Fruit fly (Drosophila melanogaster) whole organism, prepupa: ENCODE measurements around the gene CG2839.

Experiments used
- Blimp-1 ChIP-seq: fragments of 200-800 bp; sonication (Bioruptor generic); optimal IDR thresholded peaks from 3 replicates; lab custom pipeline; 2017; ENCODE audit warnings: missing biosample characterization, missing genetic modification characterization, mild to moderate bottlenecking, moderate library complexity, missing genetic modification reagents
- CG10631 ChIP-seq: fragments of 200-800 bp; sonication (Bioruptor generic); optimal IDR thresholded peaks from 2 replicates; lab custom pipeline; 2016; ENCODE audit warnings: missing biosample characterization, missing genetic modification characterization
- CG11294 ChIP-seq: fragments of 200-800 bp; sonication (Bioruptor generic); IDR thresholded peaks from 2 replicates; pipeline ENCODE4 v1.3.6; 2022; ENCODE audit warnings: missing biosample characterization, missing genetic modification characterization
- CG11762 ChIP-seq: fragments of 200-800 bp; sonication (Bioruptor generic); optimal IDR thresholded peaks from 3 replicates; lab custom pipeline; 2016; ENCODE audit warnings: missing biosample characterization, missing genetic modification characterization; ENCODE audit not compliant: insufficient read depth
- CG11902 ChIP-seq: fragments of 200-800 bp; sonication (Bioruptor generic); optimal IDR thresholded peaks from 3 replicates; lab custom pipeline; 2016; ENCODE audit warnings: missing biosample characterization, missing genetic modification characterization
- CG15336 ChIP-seq: fragments of 200-800 bp; sonication (Bioruptor generic); IDR thresholded peaks from 2 replicates; pipeline ENCODE4 v1.3.6; 2022; ENCODE audit warnings: missing biosample characterization, missing genetic modification characterization
- CG31627 ChIP-seq: fragments of 200-800 bp; sonication (Bioruptor generic); optimal IDR thresholded peaks from 3 replicates; lab custom pipeline; 2016; ENCODE audit warnings: missing biosample characterization, missing genetic modification characterization
- CG32006 ChIP-seq: fragments of 200-800 bp; sonication (Bioruptor generic); optimal IDR thresholded peaks from 3 replicates; lab custom pipeline; 2017; ENCODE audit warnings: missing biosample characterization, mild to moderate bottlenecking, missing genetic modification characterization
- CG34406 ChIP-seq: fragments of 200-800 bp; sonication (Bioruptor generic); optimal IDR thresholded peaks from 3 replicates; lab custom pipeline; 2016; ENCODE audit warnings: missing biosample characterization, missing genetic modification characterization
- CG3919 ChIP-seq: fragments of 200-800 bp; sonication (Bioruptor generic); optimal IDR thresholded peaks from 3 replicates; lab custom pipeline; 2016; ENCODE audit warnings: missing biosample characterization, missing genetic modification characterization
- CG4318 ChIP-seq: fragments of 200-800 bp; sonication (Bioruptor generic); optimal IDR thresholded peaks from 3 replicates; lab custom pipeline; 2017; ENCODE audit warnings: missing biosample characterization, mild to moderate bottlenecking, missing genetic modification characterization
- CG6276 ChIP-seq: fragments of 200-800 bp; sonication (Bioruptor generic); optimal IDR thresholded peaks from 2 replicates; lab custom pipeline; 2017; ENCODE audit warnings: missing biosample characterization, mild to moderate bottlenecking, missing genetic modification characterization
- CG6792 ChIP-seq: fragments of 200-800 bp; sonication (Bioruptor generic); optimal IDR thresholded peaks from 3 replicates; lab custom pipeline; 2016; ENCODE audit warnings: missing biosample characterization, missing genetic modification characterization
- CG6808 ChIP-seq: fragments of 200-800 bp; sonication (Bioruptor generic); optimal IDR thresholded peaks from 3 replicates; lab custom pipeline; 2017; ENCODE audit warnings: missing biosample characterization, missing genetic modification characterization, mild to moderate bottlenecking, moderate library complexity, missing genetic modification reagents
- CG7368 ChIP-seq: fragments of 200-800 bp; sonication (Bioruptor generic); optimal IDR thresholded peaks from 3 replicates; lab custom pipeline; 2016; ENCODE audit warnings: missing biosample characterization, missing genetic modification characterization
- CG8119 ChIP-seq: fragments of 200-800 bp; sonication (Bioruptor generic); IDR thresholded peaks from 3 replicates; pipeline ENCODE4 v1.3.6; 2022; ENCODE audit warnings: missing biosample characterization, missing genetic modification characterization
- CG8319 ChIP-seq: fragments of 200-800 bp; sonication (Bioruptor generic); optimal IDR thresholded peaks from 3 replicates; lab custom pipeline; 2016; ENCODE audit warnings: missing biosample characterization, missing genetic modification characterization
- CG8632 ChIP-seq: fragments of 200-800 bp; sonication (Bioruptor generic); optimal IDR thresholded peaks from 3 replicates; lab custom pipeline; 2016; ENCODE audit warnings: missing biosample characterization, missing genetic modification characterization
- CG9139 ChIP-seq: fragments of 200-800 bp; sonication (Bioruptor generic); optimal IDR thresholded peaks from 3 replicates; lab custom pipeline; 2017; ENCODE audit warnings: missing biosample characterization, mild to moderate bottlenecking, missing genetic modification characterization
- Eip75B ChIP-seq: fragments of 200-800 bp; sonication (Bioruptor generic); optimal IDR thresholded peaks from 3 replicates; lab custom pipeline; 2016; ENCODE audit warnings: missing biosample characterization, missing genetic modification characterization
- Eip93F ChIP-seq: fragments of 200-800 bp; sonication (Bioruptor generic); optimal IDR thresholded peaks from 2 replicates; lab custom pipeline; 2016; ENCODE audit warnings: missing biosample characterization, mild to moderate bottlenecking, missing genetic modification characterization
- Ets21C ChIP-seq: fragments of 200-800 bp; sonication (Bioruptor generic); optimal IDR thresholded peaks from 3 replicates; lab custom pipeline; 2016; ENCODE audit warnings: missing biosample characterization, missing genetic modification characterization
- Ets96B ChIP-seq: fragments of 200-800 bp; optimal IDR thresholded peaks from 2 replicates; lab custom pipeline; 2019; ENCODE audit warnings: missing biosample characterization, mild to moderate bottlenecking, missing genetic modification characterization, moderate library complexity
- Gug ChIP-seq: fragments of 200-800 bp; sonication (Bioruptor generic); IDR thresholded peaks from 2 replicates; pipeline ENCODE4 v1.3.6; 2022; ENCODE audit warnings: missing biosample characterization, missing genetic modification characterization
- Hr38 ChIP-seq: sonication (Bioruptor generic); optimal IDR thresholded peaks from 2 replicates; lab custom pipeline; 2016; ENCODE audit warnings: missing biosample characterization, missing genetic modification characterization
- Hr39 ChIP-seq: fragments of 200-800 bp; sonication (Bioruptor generic); optimal IDR thresholded peaks from 2 replicates; lab custom pipeline; 2016; ENCODE audit warnings: missing biosample characterization, missing genetic modification characterization
- Lpt ChIP-seq: fragments of 200-800 bp; sonication (Bioruptor generic); optimal IDR thresholded peaks from 3 replicates; lab custom pipeline; 2016; ENCODE audit warnings: missing biosample characterization, missing genetic modification characterization
- Met ChIP-seq: fragments of 200-800 bp; sonication (Bioruptor generic); optimal IDR thresholded peaks from 3 replicates; lab custom pipeline; 2016; ENCODE audit warnings: missing biosample characterization, missing genetic modification characterization
- OdsH ChIP-seq: fragments of 200-800 bp; sonication (Bioruptor generic); optimal IDR thresholded peaks from 3 replicates; lab custom pipeline; 2016; ENCODE audit warnings: missing biosample characterization, missing genetic modification characterization
- Smox ChIP-seq: fragments of 200-800 bp; sonication (Bioruptor generic); optimal IDR thresholded peaks from 3 replicates; lab custom pipeline; 2016; ENCODE audit warnings: missing biosample characterization, missing genetic modification characterization
- Sox102F ChIP-seq: fragments of 200-800 bp; sonication (Bioruptor generic); optimal IDR thresholded peaks from 2 replicates; lab custom pipeline; 2016; ENCODE audit warnings: missing biosample characterization, mild to moderate bottlenecking, missing genetic modification characterization
- Sox14 ChIP-seq: fragments of 200-800 bp; sonication (Bioruptor generic); optimal IDR thresholded peaks from 3 replicates; lab custom pipeline; 2016; ENCODE audit warnings: missing biosample characterization, missing genetic modification characterization
- Sox15 ChIP-seq: fragments of 200-800 bp; sonication (Bioruptor generic); optimal IDR thresholded peaks from 3 replicates; lab custom pipeline; 2016; ENCODE audit warnings: missing biosample characterization, missing genetic modification characterization
- acj6 ChIP-seq: fragments of 200-800 bp; sonication (Bioruptor generic); optimal IDR thresholded peaks from 3 replicates; lab custom pipeline; 2016; ENCODE audit warnings: missing biosample characterization, missing genetic modification characterization
- cyc ChIP-seq: fragments of 200-800 bp; sonication (Bioruptor generic); optimal IDR thresholded peaks from 3 replicates; lab custom pipeline; 2016; ENCODE audit warnings: missing biosample characterization, missing genetic modification characterization
- dac ChIP-seq: fragments of 200-800 bp; sonication (Bioruptor generic); optimal IDR thresholded peaks from 2 replicates; lab custom pipeline; 2017; ENCODE audit warnings: missing biosample characterization, mild to moderate bottlenecking, missing genetic modification characterization
- dsx ChIP-seq: fragments of 200-800 bp; optimal IDR thresholded peaks from 3 replicates; lab custom pipeline; 2019; ENCODE audit warnings: missing biosample characterization, mild to moderate bottlenecking, missing genetic modification characterization, moderate library complexity; ENCODE audit not compliant: poor library complexity, severe bottlenecking
- eg ChIP-seq: fragments of 200-800 bp; sonication (Bioruptor generic); IDR thresholded peaks from 3 replicates; pipeline ENCODE4 v1.3.6; 2022; ENCODE audit warnings: missing biosample characterization, missing genetic modification characterization
- esn ChIP-seq: fragments of 200-800 bp; sonication (Bioruptor generic); optimal IDR thresholded peaks from 2 replicates; lab custom pipeline; 2016; ENCODE audit warnings: missing biosample characterization, mild to moderate bottlenecking, missing genetic modification characterization, moderate library complexity
- fd59A ChIP-seq: fragments of 200-800 bp; sonication (Bioruptor generic); optimal IDR thresholded peaks from 2 replicates; lab custom pipeline; 2017; ENCODE audit warnings: missing biosample characterization, mild to moderate bottlenecking, missing genetic modification characterization, missing genetic modification reagents
- fd85E ChIP-seq: fragments of 200-800 bp; sonication (Bioruptor generic); optimal IDR thresholded peaks from 3 replicates; lab custom pipeline; 2016; ENCODE audit warnings: missing biosample characterization, missing genetic modification characterization
- fkh ChIP-seq: fragments of 200-800 bp; sonication (Bioruptor generic); optimal IDR thresholded peaks from 3 replicates; lab custom pipeline; 2017; ENCODE audit warnings: missing biosample characterization, mild to moderate bottlenecking, missing genetic modification characterization, moderate library complexity
- net ChIP-seq: fragments of 200-800 bp; sonication (Bioruptor generic); optimal IDR thresholded peaks from 3 replicates; lab custom pipeline; 2016; ENCODE audit warnings: missing biosample characterization, missing genetic modification characterization
- pdm3 ChIP-seq: fragments of 200-800 bp; sonication (Bioruptor generic); optimal IDR thresholded peaks from 3 replicates; lab custom pipeline; 2016; ENCODE audit warnings: missing biosample characterization, missing genetic modification characterization
- salr ChIP-seq, 2 experiments: fragments of 200-800 bp; sonication (Bioruptor generic); optimal IDR thresholded peaks; 3 replicates each; lab custom pipeline; 2016 to 2018; ENCODE audit warnings: missing biosample characterization in 2 of 2, missing genetic modification characterization in 2 of 2, mild to moderate bottlenecking in 1 of 2
- spab ChIP-seq: fragments of 200-800 bp; sonication (Bioruptor generic); optimal IDR thresholded peaks from 2 replicates; lab custom pipeline; 2017; ENCODE audit warnings: missing biosample characterization, mild to moderate bottlenecking, missing genetic modification characterization, missing genetic modification reagents
- ss ChIP-seq, 2 experiments: fragments of 200-800 bp; sonication (Bioruptor generic); optimal IDR thresholded peaks; 2 replicates in 1 of 2; 3 replicates in 1 of 2; lab custom pipeline; 2017 to 2018; ENCODE audit warnings: mild to moderate bottlenecking in 2 of 2, missing biosample characterization in 2 of 2, missing genetic modification characterization in 2 of 2, moderate library complexity in 1 of 2
- svp ChIP-seq: fragments of 200-800 bp; sonication (Bioruptor generic); peaks from one replicate; lab custom pipeline; 2016; ENCODE audit warnings: missing biosample characterization, missing genetic modification characterization
- topi ChIP-seq: fragments of 200-800 bp; sonication (Bioruptor generic); optimal IDR thresholded peaks from 3 replicates; lab custom pipeline; 2016; ENCODE audit warnings: missing biosample characterization, missing genetic modification characterization

CG2839 gene

DNA sequence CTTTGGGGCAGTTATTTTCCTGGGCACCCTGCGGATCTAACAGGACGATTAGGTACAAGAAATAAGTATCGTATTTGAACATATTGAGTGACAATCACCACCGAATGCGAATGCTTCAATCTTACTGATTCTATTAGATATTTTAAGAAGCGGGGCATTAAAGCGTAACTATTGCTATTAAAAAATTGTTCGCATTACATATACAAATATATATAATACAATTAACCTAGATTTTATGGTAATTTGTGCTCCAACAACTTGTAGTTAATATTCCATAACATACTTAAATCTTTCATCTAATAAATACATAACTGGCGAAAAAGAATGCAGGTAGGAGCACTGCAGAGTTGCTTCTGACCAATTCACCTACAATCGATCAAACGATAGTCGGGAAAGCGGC is 4.4 kb upstream of the CG2839 start, which contains the start of gene lectin-21Cb:
TSS of gene lectin-21Cb (minus strand) at position 101 of the 400 bp plus-strand sequence.
- TF ChIP-seq CG4318 (no peak), CG8632 (GFP tag; lab: Kevin White, UChicago) (no peak)

DNA sequence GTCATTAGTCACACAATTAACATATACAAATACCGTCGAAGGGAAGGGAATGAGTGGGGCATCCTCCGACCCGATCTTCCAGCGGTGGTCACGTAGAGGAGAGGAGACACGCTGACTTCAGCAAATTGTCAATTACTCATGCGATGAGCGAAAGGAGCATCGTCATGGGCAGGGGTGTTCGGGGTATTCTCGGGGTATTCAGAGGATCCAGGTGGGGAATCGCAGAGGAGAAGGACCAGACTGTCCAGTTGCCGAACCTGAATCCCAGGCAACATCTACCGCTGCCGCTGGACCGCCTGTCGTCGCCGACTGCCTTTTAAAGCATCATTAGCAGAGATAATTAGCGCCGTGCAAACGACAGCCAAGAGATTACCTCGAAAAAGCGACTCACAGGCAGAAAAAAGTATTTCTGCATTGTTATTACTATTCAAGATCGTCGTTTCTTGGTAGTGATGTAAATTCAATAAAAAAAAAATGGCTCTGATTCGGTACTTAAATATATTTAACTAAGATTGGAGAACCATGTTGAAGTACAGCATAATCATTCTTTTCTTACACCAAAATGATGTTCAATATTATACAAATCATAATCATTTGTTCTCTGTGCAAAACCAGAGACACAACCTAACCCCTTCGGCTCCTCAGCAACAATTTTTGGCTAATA is 2.1 kb upstream of the CG2839 start:
- no peak for TF ChIP-seq CG6808 (GFP tag; lab: Kevin White, UChicago)
- no peak for TF ChIP-seq Hr38 (GFP tag; lab: Kevin White, UChicago)
- no peak for TF ChIP-seq Gug (GFP tag; lab: Robert Waterston, UW)
- TF ChIP-seq fd59A (GFP tag; lab: Kevin White, UChicago), result no peak
- TF ChIP-seq ss (GFP tag; optimal IDR thresholded peaks at IDR 0.05; lab: Kevin White, UChicago), result peak in 1 of 2 experiments; percentile 37
- TF ChIP-seq Sox14 (GFP tag; lab: Kevin White, UChicago), result no peak
- peak; percentile 39 for TF ChIP-seq cyc (GFP tag; lab: Kevin White, UChicago)
- peak; percentile 12 for TF ChIP-seq Sox15 (GFP tag; lab: Kevin White, UChicago)
- peak; percentile 66 for TF ChIP-seq CG15336 (GFP tag; lab: Robert Waterston, UW)
- peak; percentile 20 for TF ChIP-seq acj6 (GFP tag; lab: Kevin White, UChicago)
- no peak for TF ChIP-seq CG9139
- TF ChIP-seq CG10631 (GFP tag; lab: Kevin White, UChicago), result no peak
- no peak for TF ChIP-seq salr (GFP tag; optimal IDR thresholded peaks at IDR 0.05; lab: Kevin White, UChicago)
- TF ChIP-seq eg (GFP tag; lab: Robert Waterston, UW), result no peak
- no peak for TF ChIP-seq Eip75B (GFP tag; lab: Kevin White, UChicago)
- TF ChIP-seq CG6276 (GFP tag; lab: Kevin White, UChicago), result no peak
- no peak for TF ChIP-seq CG7368 (GFP tag; lab: Kevin White, UChicago)
- no peak for TF ChIP-seq Blimp-1 (GFP tag; lab: Kevin White, UChicago)
- TF ChIP-seq fkh, result no peak
- peak; percentile 55 for TF ChIP-seq Smox (GFP tag; lab: Kevin White, UChicago)
- TF ChIP-seq topi (GFP tag; lab: Kevin White, UChicago), result peak; percentile 57
- no peak for TF ChIP-seq fd85E (GFP tag; lab: Kevin White, UChicago)
- TF ChIP-seq esn (GFP tag; lab: Kevin White, UChicago), result peak; percentile 34
- TF ChIP-seq Ets96B (tag; lab: Kevin White, UChicago), result no peak
- TF ChIP-seq CG11762 (GFP tag; lab: Kevin White, UChicago), result no peak
- TF ChIP-seq Ets21C, result no peak
- peak; percentile 15 for TF ChIP-seq CG11902 (GFP tag; lab: Kevin White, UChicago)
- TF ChIP-seq CG8119 (GFP tag; lab: Robert Waterston, UW), result no peak
- no peak for TF ChIP-seq dsx (GFP tag; lab: Kevin White, UChicago)
- peak; percentile 26 for TF ChIP-seq CG3919 (GFP tag; lab: Kevin White, UChicago)
- peak; percentile 34 for TF ChIP-seq CG31627 (GFP tag; lab: Kevin White, UChicago)
- TF ChIP-seq Lpt, result no peak
- TF ChIP-seq Hr39 (GFP tag; lab: Kevin White, UChicago), result peak; percentile 48
- peak; percentile 22 for TF ChIP-seq pdm3 (GFP tag; lab: Kevin White, UChicago)
- TF ChIP-seq CG11294 (GFP tag; lab: Robert Waterston, UW), result no peak
- peak; percentile 35 for TF ChIP-seq Sox102F (GFP tag; lab: Kevin White, UChicago)
- peak; percentile 43 for TF ChIP-seq Met
- no peak for TF ChIP-seq CG8319 (GFP tag; lab: Kevin White, UChicago)
- peak; percentile 11 for TF ChIP-seq CG34406 (GFP tag; lab: Kevin White, UChicago)
- no peak for TF ChIP-seq dac
- TF ChIP-seq CG6792, result peak; percentile 9
- TF ChIP-seq svp (GFP tag; lab: Kevin White, UChicago), result peak; percentile 78
- TF ChIP-seq Eip93F, result no peak
- no peak for TF ChIP-seq CG4318
- no peak for TF ChIP-seq OdsH (GFP tag; lab: Kevin White, UChicago)
- TF ChIP-seq net (GFP tag; lab: Kevin White, UChicago), result no peak
- no peak for TF ChIP-seq spab (GFP tag; lab: Kevin White, UChicago)
- peak; percentile 10 for TF ChIP-seq CG32006 (GFP tag; lab: Kevin White, UChicago)
